Fruit fly (Drosophila melanogaster) S2 (cell line): ENCODE results near the gene solo.

Source experiments
- CG8478 ChIP-seq: fragments of >200 bp; optimal IDR thresholded peaks from 2 replicates; lab custom pipeline; 2018
- CTCF ChIP-seq, 2 experiments: fragments of >200 bp; optimal IDR thresholded peaks; 2 replicates each; lab custom pipeline; 2018

DNA sequence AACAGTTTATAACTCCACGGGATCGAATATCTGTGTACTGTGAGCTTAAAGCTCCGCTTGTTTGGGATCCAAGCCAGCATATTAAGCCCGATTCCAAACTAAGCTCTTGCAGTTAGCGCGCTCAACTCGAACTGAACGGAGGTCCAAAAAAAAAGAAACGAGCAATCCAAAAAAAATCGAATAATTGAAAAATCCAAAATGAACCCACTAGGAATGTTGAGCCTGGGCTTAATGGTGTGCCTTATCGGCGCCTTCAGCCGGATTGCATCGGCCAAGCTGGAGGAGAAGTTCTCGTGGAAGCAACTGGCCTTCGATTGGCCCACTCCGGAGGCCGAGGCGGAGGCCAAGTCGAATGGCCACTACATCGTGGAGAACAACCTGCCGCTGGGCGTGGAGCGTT lies 26.1 kb upstream of the solo start, which contains the start of gene yellow-c:
- TF ChIP-seq CG8478 (lab: Kevin White, UChicago) (no peak), CTCF (optimal IDR thresholded peaks at IDR 0.05; lab: Kevin White, UChicago) (no peak)
